Worm (Caenorhabditis elegans) whole organism, L1 larva: ENCODE results near the gene Y37B11A.3.

Experiments used
- C04F5.9 ChIP-seq: sonication (generic microtip); optimal IDR thresholded peaks from 2 replicates; lab custom pipeline; 2016; ENCODE audit warnings: missing genetic modification characterization, missing compliant biosample characterization
- F16B12.6 ChIP-seq: fragments of 150-350 bp; optimal IDR thresholded peaks from 2 replicates; lab custom pipeline; 2014; ENCODE audit warnings: missing biosample characterization, missing genetic modification characterization
- aha-1 ChIP-seq: fragments of 150-350 bp; optimal IDR thresholded peaks from 2 replicates; lab custom pipeline; 2014; ENCODE audit warnings: missing biosample characterization, missing genetic modification characterization
- ama-1 ChIP-seq: fragments of 150-350 bp; optimal IDR thresholded peaks from 2 replicates; lab custom pipeline; 2014
- blmp-1 ChIP-seq: fragments of 150-350 bp; optimal IDR thresholded peaks from 2 replicates; lab custom pipeline; 2014; ENCODE audit warnings: missing biosample characterization, missing genetic modification characterization
- ceh-8 ChIP-seq: fragments of 200-800 bp; sonication (Bioruptor generic); optimal IDR thresholded peaks from 2 replicates; lab custom pipeline; 2018; ENCODE audit warnings: mild to moderate bottlenecking, missing genetic modification characterization, moderate library complexity, missing compliant biosample characterization
- ceh-82 ChIP-seq, 3 experiments: fragments of 150-350 bp in 1 of 3; sonication (generic microtip) in 2 of 3; optimal IDR thresholded peaks; 2 replicates each; lab custom pipeline; 2014 to 2017; ENCODE audit warnings: missing biosample characterization in 3 of 3, missing genetic modification characterization in 3 of 3
- ceh-88 ChIP-seq: fragments of 200-800 bp; sonication (Bioruptor generic); IDR thresholded peaks from 2 replicates; pipeline ENCODE4 v1.3.6; 2022; ENCODE audit warnings: missing genetic modification characterization, missing compliant biosample characterization
- ceh-90 ChIP-seq: sonication (generic microtip); optimal IDR thresholded peaks from 2 replicates; lab custom pipeline; 2016; ENCODE audit warnings: missing genetic modification characterization, missing compliant biosample characterization
- ces-1 ChIP-seq: fragments of 150-350 bp; optimal IDR thresholded peaks from 2 replicates; lab custom pipeline; 2014; ENCODE audit warnings: missing biosample characterization, missing genetic modification reagents, missing genetic modification characterization
- dpl-1 ChIP-seq, 3 experiments: fragments of 150-350 bp in 2 of 3; sonication (generic microtip) in 1 of 3; optimal IDR thresholded peaks; 2 replicates each; lab custom pipeline; 2014 to 2017; ENCODE audit warnings: missing biosample characterization in 3 of 3, missing genetic modification characterization in 3 of 3, missing genetic modification reagents in 3 of 3
- efl-1 ChIP-seq, 4 experiments: fragments of 150-350 bp; optimal IDR thresholded peaks in 3 of 4; peaks in 1 of 4; 1 replicate in 1 of 4; 2 replicates in 3 of 4; lab custom pipeline; 2014; ENCODE audit warnings: missing biosample characterization in 2 of 4, missing genetic modification characterization in 2 of 4, missing genetic modification reagents in 2 of 4
- egl-13 ChIP-seq: sonication (generic microtip); optimal IDR thresholded peaks from 2 replicates; lab custom pipeline; 2016; ENCODE audit warnings: missing genotype, missing genetic modification reagents, missing genetic modification characterization, missing compliant biosample characterization
- ets-5 ChIP-seq: fragments of 200-800 bp; sonication (Bioruptor generic); IDR thresholded peaks from 2 replicates; pipeline ENCODE4 v1.3.6; 2022; ENCODE audit warnings: missing genetic modification characterization, missing compliant biosample characterization
- fkh-4 ChIP-seq: sonication (generic microtip); optimal IDR thresholded peaks from 2 replicates; lab custom pipeline; 2016; ENCODE audit warnings: missing compliant biosample characterization, missing genetic modification characterization, borderline replicate concordance
- fkh-8 ChIP-seq: sonication (generic microtip); optimal IDR thresholded peaks from 2 replicates; lab custom pipeline; 2016; ENCODE audit warnings: mild to moderate bottlenecking, missing genetic modification characterization, missing compliant biosample characterization
- hpl-2 ChIP-seq: fragments of 150-350 bp; optimal IDR thresholded peaks from 2 replicates; lab custom pipeline; 2014; ENCODE audit warnings: missing biosample characterization, missing genetic modification reagents, missing genetic modification characterization
- jun-1 ChIP-seq: fragments of 150-350 bp; optimal IDR thresholded peaks from 2 replicates; lab custom pipeline; 2014; ENCODE audit warnings: missing biosample characterization, missing genetic modification reagents, missing genetic modification characterization
- lin-13 ChIP-seq: fragments of 150-350 bp; optimal IDR thresholded peaks from 2 replicates; lab custom pipeline; 2014; ENCODE audit warnings: missing biosample characterization, missing genetic modification reagents, missing genetic modification characterization
- lin-14 ChIP-seq: fragments of 200-800 bp; sonication (Bioruptor generic); optimal IDR thresholded peaks from 2 replicates; lab custom pipeline; 2018; ENCODE audit warnings: mild to moderate bottlenecking, missing genetic modification characterization, moderate library complexity, missing compliant biosample characterization
- lin-15B ChIP-seq: fragments of 150-350 bp; sonication (generic microtip); optimal IDR thresholded peaks from 3 replicates; lab custom pipeline; 2014; ENCODE audit warnings: missing biosample characterization, missing genetic modification characterization
- lin-35 ChIP-seq, 2 experiments: fragments of 150-350 bp; optimal IDR thresholded peaks; 2 replicates each; lab custom pipeline; 2014; ENCODE audit warnings: missing biosample characterization in 2 of 2, missing genetic modification characterization in 2 of 2, missing genetic modification reagents in 2 of 2
- lin-39 ChIP-seq: fragments of 150-350 bp; optimal IDR thresholded peaks from 2 replicates; lab custom pipeline; 2014; ENCODE audit warnings: missing biosample characterization, missing genetic modification reagents, missing genetic modification characterization
- lsy-2 ChIP-seq, 2 experiments: fragments of 150-350 bp; optimal IDR thresholded peaks; 2 replicates each; lab custom pipeline; 2014; ENCODE audit warnings: missing biosample characterization in 2 of 2, missing genetic modification characterization in 2 of 2
- mab-9 ChIP-seq: fragments of 200-800 bp; sonication (Bioruptor generic); IDR thresholded peaks from 2 replicates; pipeline ENCODE4 v1.3.6; 2022; ENCODE audit warnings: missing genetic modification reagents, missing genetic modification characterization, missing compliant biosample characterization
- mef-2 ChIP-seq: fragments of 150-350 bp; optimal IDR thresholded peaks from 2 replicates; lab custom pipeline; 2014; ENCODE audit warnings: missing biosample characterization, missing genetic modification characterization
- mep-1 ChIP-seq: fragments of 150-350 bp; optimal IDR thresholded peaks from 2 replicates; lab custom pipeline; 2014; ENCODE audit warnings: missing biosample characterization, missing genetic modification characterization
- nhr-12 ChIP-seq: sonication (generic microtip); optimal IDR thresholded peaks from 2 replicates; lab custom pipeline; 2017; ENCODE audit warnings: missing biosample characterization, missing genetic modification characterization
- nhr-20 ChIP-seq: sonication (generic microtip); optimal IDR thresholded peaks from 2 replicates; lab custom pipeline; 2016; ENCODE audit warnings: mild to moderate bottlenecking, missing genetic modification characterization, missing compliant biosample characterization
- nhr-237 ChIP-seq: fragments of 150-350 bp; optimal IDR thresholded peaks from 2 replicates; lab custom pipeline; 2014; ENCODE audit warnings: missing biosample characterization, missing genetic modification characterization
- nhr-71 ChIP-seq: sonication (generic microtip); optimal IDR thresholded peaks from 2 replicates; lab custom pipeline; 2016; ENCODE audit warnings: mild to moderate bottlenecking, missing genetic modification characterization, moderate library complexity, missing compliant biosample characterization
- nhr-77 ChIP-seq: fragments of 150-350 bp; optimal IDR thresholded peaks from 2 replicates; lab custom pipeline; 2014; ENCODE audit warnings: missing biosample characterization, missing genetic modification characterization
- nhr-84 ChIP-seq: sonication (generic microtip); optimal IDR thresholded peaks from 2 replicates; lab custom pipeline; 2017; ENCODE audit warnings: missing biosample characterization, missing genetic modification characterization
- nhr-85 ChIP-seq: sonication (generic microtip); peaks from one replicate; lab custom pipeline; 2016; ENCODE audit warnings: missing genetic modification characterization, inconsistent platforms, missing compliant biosample characterization
- pqm-1 ChIP-seq: sonication (generic microtip); optimal IDR thresholded peaks from 3 replicates; lab custom pipeline; 2017; ENCODE audit warnings: missing biosample characterization, missing genetic modification characterization
- rnt-1 ChIP-seq: sonication (generic microtip); optimal IDR thresholded peaks from 2 replicates; lab custom pipeline; 2016; ENCODE audit warnings: mild to moderate bottlenecking, missing genetic modification characterization, moderate library complexity, missing compliant biosample characterization
- skn-1 ChIP-seq: fragments of 150-350 bp; optimal IDR thresholded peaks from 2 replicates; lab custom pipeline; 2014; ENCODE audit warnings: missing biosample characterization, missing genetic modification characterization
- snpc-4 ChIP-seq: fragments of 150-350 bp; optimal IDR thresholded peaks from 2 replicates; lab custom pipeline; 2014; ENCODE audit warnings: missing biosample characterization, missing genetic modification characterization
- snu-23 ChIP-seq: sonication (generic microtip); optimal IDR thresholded peaks from 2 replicates; lab custom pipeline; 2016; ENCODE audit warnings: missing genetic modification characterization, missing compliant biosample characterization
- sox-4 ChIP-seq: sonication (generic microtip); optimal IDR thresholded peaks from 2 replicates; lab custom pipeline; 2016; ENCODE audit warnings: missing genetic modification characterization, missing compliant biosample characterization
- tbx-2 ChIP-seq: sonication (generic microtip); optimal IDR thresholded peaks from 2 replicates; lab custom pipeline; 2016; ENCODE audit warnings: missing genetic modification characterization, missing compliant biosample characterization
- tlp-1 ChIP-seq: fragments of 150-350 bp; optimal IDR thresholded peaks from 2 replicates; lab custom pipeline; 2014; ENCODE audit warnings: missing biosample characterization, missing genetic modification characterization
- unc-86 ChIP-seq: sonication (generic microtip); optimal IDR thresholded peaks from 2 replicates; lab custom pipeline; 2016; ENCODE audit warnings: missing genetic modification characterization, missing compliant biosample characterization
- vab-15 ChIP-seq: sonication (generic microtip); optimal IDR thresholded peaks from 2 replicates; lab custom pipeline; 2017; ENCODE audit warnings: missing genotype, mild to moderate bottlenecking, missing genetic modification characterization, missing compliant biosample characterization
- ztf-11 ChIP-seq, 2 experiments: sonication (generic microtip); optimal IDR thresholded peaks; 2 replicates each; lab custom pipeline; 2016 to 2017; ENCODE audit warnings: missing genetic modification characterization in 2 of 2, missing biosample characterization in 1 of 2, missing compliant biosample characterization in 1 of 2

Y37B11A.3 gene

ce11 chrIII:5810012-5810411 lies 24.9 kb upstream of the Y37B11A.3 start:
- TF ChIP-seq F16B12.6 (tag; lab: Kevin White, UChicago) (no peak), efl-1 (optimal IDR thresholded peaks at IDR 0.05; lab: Kevin White, UChicago) (no peak), efl-1 (GFP tag; optimal IDR thresholded peaks at IDR 0.05 in 1 of 2; lab: Kevin White, UChicago) (no peak), fkh-8 (tag; lab: Kevin White, UChicago) (no peak), ama-1 (lab: Kevin White, UChicago) (no peak), egl-13 (no peak), mab-9 (GFP tag; lab: Robert Waterston, UW) (no peak), lin-14 (GFP tag; lab: Kevin White, UChicago) (peak; percentile 14), nhr-71 (no peak), sox-4 (tag; lab: Kevin White, UChicago) (no peak), lin-15B (tag; lab: Kevin White, UChicago) (no peak), nhr-85 (tag; lab: Kevin White, UChicago) (peak; percentile 14), nhr-12 (tag; lab: Kevin White, UChicago) (no peak), skn-1 (no peak), lin-39 (no peak), snpc-4 (tag; lab: Kevin White, UChicago) (no peak), ces-1 (no peak)

ce11 chrIII:5806720-5807119 lies 21.6 kb upstream of the Y37B11A.3 start, which contains the start of gene R12B2.2:
TSS of gene R12B2.2 (plus strand) at chrIII:5807020.
- no peak for TF ChIP-seq vab-15 (tag; lab: Kevin White, UChicago)
- TF ChIP-seq mep-1 (tag; lab: Kevin White, UChicago): no peak
- no peak for TF ChIP-seq ceh-88 (GFP tag; lab: Robert Waterston, UW)
- TF ChIP-seq blmp-1 (tag; lab: Kevin White, UChicago): no peak
- no peak for TF ChIP-seq nhr-84 (tag; lab: Kevin White, UChicago)
- TF ChIP-seq pqm-1 (tag; lab: Kevin White, UChicago): no peak
- no peak for TF ChIP-seq ceh-90 (tag; lab: Kevin White, UChicago)
- TF ChIP-seq, all 84 proteins: peak for 0

- no peak for TF ChIP-seq fkh-4 (tag; lab: Kevin White, UChicago)
- TF ChIP-seq egl-13: no peak
- no peak for TF ChIP-seq lin-39
- no peak for TF ChIP-seq ets-5
- TF ChIP-seq mef-2: no peak
- TF ChIP-seq, all 84 proteins: peak for 0
Measured at ce11 chrIII:5805273-5805672, 20.1 kb upstream of the Y37B11A.3 start, which contains the start of gene R12B2.3. TSS of gene R12B2.3 (plus strand) at chrIII:5805573.

- TF ChIP-seq hpl-2 (GFP tag; lab: Kevin White, UChicago) (no peak), lin-13 (no peak), fkh-8 (tag; lab: Kevin White, UChicago) (peak; percentile 1), lin-35 (GFP tag; optimal IDR thresholded peaks at IDR 0.05; lab: Kevin White, UChicago) (peak; percentile 68 to 89), dpl-1 (GFP tag; optimal IDR thresholded peaks at IDR 0.05; lab: Kevin White, UChicago) (peak; percentile 72 to 86 (median 80)), jun-1 (tag; lab: Kevin White, UChicago) (no peak), tbx-2 (peak; percentile 5), efl-1 (optimal IDR thresholded peaks at IDR 0.05; lab: Kevin White, UChicago) (peak; percentile 53 to 79), efl-1 (GFP tag; optimal IDR thresholded peaks at IDR 0.05 in 1 of 2; lab: Kevin White, UChicago) (peak; percentile 87 to 98), snpc-4 (tag; lab: Kevin White, UChicago) (peak; percentile 6), F16B12.6 (tag; lab: Kevin White, UChicago) (no peak), ceh-90 (tag; lab: Kevin White, UChicago) (peak; percentile 59), unc-86 (no peak), mep-1 (tag; lab: Kevin White, UChicago) (peak; percentile 48), aha-1 (tag; lab: Kevin White, UChicago) (no peak), nhr-85 (tag; lab: Kevin White, UChicago) (peak; percentile 40), nhr-77 (no peak), lsy-2 (tag; optimal IDR thresholded peaks at IDR 0.05; lab: Kevin White, UChicago) (peak in 1 of 2 experiments; percentile 51), nhr-20 (tag; lab: Kevin White, UChicago) (no peak), ets-5 (no peak), ceh-82 (tag; optimal IDR thresholded peaks at IDR 0.05; lab: Kevin White, UChicago) (peak in 1 of 3 experiments; percentile 14), ceh-8 (no peak), lin-14 (GFP tag; lab: Kevin White, UChicago) (peak; percentile 35), nhr-237 (tag; lab: Kevin White, UChicago) (no peak), nhr-71 (peak; percentile 14), rnt-1 (tag; lab: Kevin White, UChicago) (peak; percentile 80), ztf-11 (tag; optimal IDR thresholded peaks at IDR 0.05; lab: Kevin White, UChicago) (peak in 1 of 2 experiments; percentile 1), C04F5.9 (tag; lab: Kevin White, UChicago) (no peak), tlp-1 (no peak), snu-23 (GFP tag; lab: Kevin White, UChicago) (peak; percentile 16), skn-1 (peak; percentile 29), blmp-1 (tag; lab: Kevin White, UChicago) (peak; percentile 16), fkh-4 (tag; lab: Kevin White, UChicago) (peak; percentile 9)
Measured at ce11 chrIII:5802971-5803370, 17.8 kb upstream of the Y37B11A.3 start, which contains the start of the genes polq-1 and him-10. TSS of gene polq-1 (minus strand) at chrIII:5803160. TSS of gene him-10 (plus strand) at chrIII:5803260.
